Fruit fly (Drosophila melanogaster) whole organism, wandering third instar larva: Measurements from ENCODE around the gene dlp.
A peak's percentile ranks its signal among the peaks of the same experiment; 100 is the strongest.

ENCODE experiments used
- Dfd ChIP-seq: fragments of >200 bp; optimal IDR thresholded peaks from 2 replicates; lab custom pipeline; 2017; ENCODE audit warnings: missing biosample characterization, missing genetic modification characterization
- Hnf4 ChIP-seq: fragments of 200-800 bp; sonication (Bioruptor generic); optimal IDR thresholded peaks from 2 replicates; lab custom pipeline; 2016; ENCODE audit warnings: missing biosample characterization, mild to moderate bottlenecking, missing genetic modification characterization
- Hr83 ChIP-seq: fragments of 200-300 bp; sonication (Bioruptor generic); optimal IDR thresholded peaks from 2 replicates; lab custom pipeline; 2016; ENCODE audit warnings: missing biosample characterization, mild to moderate bottlenecking, missing genetic modification characterization, moderate library complexity; ENCODE audit not compliant: poor library complexity, severe bottlenecking
- OdsH ChIP-seq: fragments of 200-800 bp; sonication (Bioruptor generic); optimal IDR thresholded peaks from 2 replicates; lab custom pipeline; 2016; ENCODE audit warnings: missing biosample characterization, mild to moderate bottlenecking, missing genetic modification characterization
- Sp1 ChIP-seq: fragments of 200-800 bp; sonication (Bioruptor generic); optimal IDR thresholded peaks from 3 replicates; lab custom pipeline; 2019; ENCODE audit warnings: missing biosample characterization, mild to moderate bottlenecking, missing genetic modification characterization, moderate library complexity
- br ChIP-seq: fragments of 200-800 bp; sonication (Bioruptor generic); optimal IDR thresholded peaks from 2 replicates; lab custom pipeline; 2016; ENCODE audit warnings: missing biosample characterization, missing genetic modification characterization
- ey ChIP-seq: fragments of 200-800 bp; sonication (Bioruptor generic); optimal IDR thresholded peaks from 2 replicates; lab custom pipeline; 2016; ENCODE audit warnings: missing biosample characterization, missing genetic modification characterization
- foxo ChIP-seq, 2 experiments: fragments of 200-800 bp; sonication (Bioruptor generic); optimal IDR thresholded peaks; 2 replicates in 1 of 2; 3 replicates in 1 of 2; lab custom pipeline; 2016 to 2017; ENCODE audit warnings: missing biosample characterization in 2 of 2, missing genetic modification characterization in 2 of 2
- fru ChIP-seq: fragments of 200-800 bp; sonication (Bioruptor generic); optimal IDR thresholded peaks from 3 replicates; lab custom pipeline; 2016; ENCODE audit warnings: missing biosample characterization, mild to moderate bottlenecking, missing genetic modification characterization
- lola ChIP-seq: fragments of >200 bp; optimal IDR thresholded peaks from 2 replicates; lab custom pipeline; 2017; ENCODE audit warnings: missing biosample characterization, missing genetic modification characterization
- pan ChIP-seq: fragments of >200 bp; optimal IDR thresholded peaks from 2 replicates; lab custom pipeline; 2017
- usp ChIP-seq: fragments of >200 bp; optimal IDR thresholded peaks from 2 replicates; lab custom pipeline; 2017; ENCODE audit warnings: missing biosample characterization, missing genetic modification characterization
- woc ChIP-seq: sonication (Bioruptor generic); optimal IDR thresholded peaks from 2 replicates; lab custom pipeline; 2016; ENCODE audit warnings: missing biosample characterization, mild to moderate bottlenecking, missing genetic modification characterization

dm6 chr3L:14636740-14637189 is 4.4 kb downstream of the dlp start:
- TF ChIP-seq lola (GFP tag; lab: Kevin White, UChicago) (no peak), pan (lab: Kevin White, UChicago) (no peak), Sp1 (GFP tag; lab: Kevin White, UChicago) (peak; percentile 90), usp (GFP tag; lab: Kevin White, UChicago) (no peak), fru (GFP tag; lab: Kevin White, UChicago) (peak; percentile 93), Dfd (GFP tag; lab: Kevin White, UChicago) (no peak), br (GFP tag; lab: Kevin White, UChicago) (peak; percentile 93), foxo (GFP tag; optimal IDR thresholded peaks at IDR 0.05; lab: Kevin White, UChicago) (peak in 1 of 2 experiments; percentile 92), ey (GFP tag; lab: Kevin White, UChicago) (peak; percentile 87), Hnf4 (GFP tag; lab: Kevin White, UChicago) (peak; percentile 88), Hr83 (GFP tag; lab: Kevin White, UChicago) (peak; percentile 2), OdsH (GFP tag; lab: Kevin White, UChicago) (peak; percentile 87), woc (GFP tag; lab: Kevin White, UChicago) (peak; percentile 82)
